Worm (Caenorhabditis elegans): ENCODE results near the gene K02D10.3.
A peak's percentile ranks its signal among the peaks of the same experiment; 100 is the strongest.

The K02D10.3 gene

DNA sequence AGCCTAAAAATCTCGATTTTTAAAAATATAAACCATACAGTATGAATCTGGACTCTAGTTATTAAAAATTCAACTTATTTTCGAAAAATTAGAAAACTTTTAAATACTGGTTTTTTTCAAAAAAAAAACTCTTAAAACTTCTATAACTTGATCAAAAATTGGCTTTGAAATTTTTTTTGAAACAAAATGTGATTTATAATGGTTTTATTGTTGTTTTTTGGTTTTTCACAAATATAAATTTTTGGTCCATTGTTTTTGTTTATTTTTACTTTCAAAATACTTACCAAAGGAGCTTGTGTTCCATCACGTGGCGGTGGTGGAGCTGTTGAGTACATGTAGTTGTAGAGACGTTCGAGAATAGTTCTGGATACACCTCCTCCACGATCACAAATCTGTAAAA lies 33.5 kb downstream of the K02D10.3 start:
- TF ChIP-seq efl-1 (optimal IDR thresholded peaks at IDR 0.05) (no peak), efl-1 (GFP tag; optimal IDR thresholded peaks at IDR 0.05 in 1 of 2) (peak in 1 of 2 experiments; percentile 91), lin-35 (GFP tag; optimal IDR thresholded peaks at IDR 0.05) (no peak)

DNA sequence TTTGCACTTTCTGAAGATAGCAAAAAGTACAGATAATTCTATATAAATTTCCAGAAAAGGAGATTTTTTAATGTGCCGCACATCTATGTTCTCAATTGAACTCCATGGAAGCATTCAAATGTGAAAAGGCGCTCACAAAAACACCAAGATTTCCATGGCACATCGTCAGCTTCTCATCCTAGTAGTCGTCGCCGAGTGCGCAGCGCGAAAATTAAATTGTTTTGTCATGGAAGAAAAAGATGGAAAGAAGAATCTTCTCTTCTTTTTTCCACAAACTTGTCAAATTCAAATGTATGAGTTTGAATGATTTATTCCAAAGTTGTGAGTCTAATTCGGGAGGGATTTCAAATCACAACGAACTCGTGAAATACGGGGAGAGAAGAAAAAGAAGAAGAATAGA lies 34.4 kb downstream of the K02D10.3 start:
- no peak for TF ChIP-seq xbp-1 (tag; optimal IDR thresholded peaks at IDR 0.05)
- no peak for TF ChIP-seq aha-1 (tag; optimal IDR thresholded peaks at IDR 0.05)
- TF ChIP-seq fos-1 (tag; optimal IDR thresholded peaks at IDR 0.05): no peak
- no peak for TF ChIP-seq efl-1 (optimal IDR thresholded peaks at IDR 0.05)
- peak in 1 of 2 experiments; percentile 46 for TF ChIP-seq efl-1 (GFP tag; optimal IDR thresholded peaks at IDR 0.05 in 1 of 2)
- no peak for TF ChIP-seq skn-1 (tag; optimal IDR thresholded peaks at IDR 0.05)
- TF ChIP-seq lin-14 (GFP tag; optimal IDR thresholded peaks at IDR 0.05): peak; percentile 33
- no peak for TF ChIP-seq dpl-1 (GFP tag; optimal IDR thresholded peaks at IDR 0.05)
- TF ChIP-seq sox-4 (tag; optimal IDR thresholded peaks at IDR 0.05): no peak
- TF ChIP-seq mab-9 (GFP tag; IDR thresholded peaks at IDR 0.05): no peak
- TF ChIP-seq dsc-1 (tag; optimal IDR thresholded peaks at IDR 0.05): no peak
- no peak for TF ChIP-seq pag-3 (tag; optimal IDR thresholded peaks at IDR 0.05; ENCODE audit: borderline replicate concordance, insufficient read depth)
- no peak for TF ChIP-seq pqm-1 (tag; optimal IDR thresholded peaks at IDR 0.05)
- TF ChIP-seq isw-1 (GFP tag; IDR thresholded peaks at IDR 0.05): no peak
- TF ChIP-seq hpl-2 (GFP tag; optimal IDR thresholded peaks at IDR 0.05): no peak
- TF ChIP-seq fkh-8 (tag; optimal IDR thresholded peaks at IDR 0.05): no peak
- no peak for TF ChIP-seq ces-1 (GFP tag; optimal IDR thresholded peaks at IDR 0.05)

DNA sequence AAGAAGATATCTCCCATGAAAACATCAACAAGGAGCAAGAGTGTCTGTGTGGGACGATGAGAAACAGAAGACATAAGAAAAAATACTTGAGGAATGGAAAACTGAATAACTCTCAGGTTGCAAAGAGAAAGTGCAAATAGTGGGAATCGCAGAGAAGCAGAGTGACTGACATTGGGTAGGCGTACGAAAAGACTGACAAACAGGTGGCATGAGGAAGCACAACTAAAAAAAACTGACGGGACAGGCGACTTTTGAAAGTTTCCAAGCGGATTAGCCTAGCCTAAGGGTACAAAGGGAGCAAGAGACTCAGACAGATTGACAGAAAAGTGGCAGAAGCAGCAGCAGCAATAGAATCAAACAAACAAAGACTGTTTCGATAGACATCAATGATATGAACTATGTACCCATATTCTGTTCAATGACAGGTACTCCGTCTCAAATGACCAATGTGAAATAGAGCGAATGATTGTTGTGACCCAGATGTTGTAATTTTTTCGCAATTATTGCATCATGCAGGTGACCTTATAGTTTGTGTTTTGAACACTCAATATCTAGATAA lies 37.3 kb downstream of the K02D10.3 start:
- TF ChIP-seq nhr-71 (tag; optimal IDR thresholded peaks at IDR 0.05) (peak; percentile 76), snu-23 (GFP tag; optimal IDR thresholded peaks at IDR 0.05) (peak; percentile 34), blmp-1 (tag; optimal IDR thresholded peaks at IDR 0.05) (no peak), fkh-10 (GFP tag; optimal IDR thresholded peaks at IDR 0.05) (no peak), aly-2 (tag; optimal IDR thresholded peaks at IDR 0.05) (no peak), elt-3 (tag; optimal IDR thresholded peaks at IDR 0.05) (peak in 1 of 6 experiments; percentile 3), tbx-2 (tag; optimal IDR thresholded peaks at IDR 0.05) (peak; percentile 48), mdl-1 (tag; optimal IDR thresholded peaks at IDR 0.05) (peak in 1 of 2 experiments; percentile 29), nhr-20 (tag; optimal IDR thresholded peaks at IDR 0.05) (peak; percentile 35), efl-1 (optimal IDR thresholded peaks at IDR 0.05) (peak; percentile 14 to 29), efl-1 (GFP tag; optimal IDR thresholded peaks at IDR 0.05 in 1 of 2) (no peak), ceh-8 (GFP tag; optimal IDR thresholded peaks at IDR 0.05) (no peak), sox-4 (tag; optimal IDR thresholded peaks at IDR 0.05) (no peak), ceh-82 (tag; optimal IDR thresholded peaks at IDR 0.05) (peak in 2 of 3 experiments; percentile 15 to 33), ztf-11 (tag; optimal IDR thresholded peaks at IDR 0.05) (no peak), nhr-19 (GFP tag; conservative IDR thresholded peaks at IDR 0.05) (peak; percentile 21; the same call in 1 of the 2 replicates), lsy-2 (tag; optimal IDR thresholded peaks at IDR 0.05) (peak; percentile 8 to 32), nhr-85 (tag) (peak; percentile 58), swsn-7 (tag; optimal IDR thresholded peaks at IDR 0.05) (peak; percentile 22), rnt-1 (tag; optimal IDR thresholded peaks at IDR 0.05) (peak; percentile 72), unc-86 (tag; optimal IDR thresholded peaks at IDR 0.05) (peak; percentile 0), nhr-47 (tag; optimal IDR thresholded peaks at IDR 0.05) (peak; percentile 43), lin-35 (GFP tag; optimal IDR thresholded peaks at IDR 0.05) (peak; percentile 8 to 18), lin-39 (tag; optimal IDR thresholded peaks at IDR 0.05) (peak; percentile 60), mab-9 (GFP tag; IDR thresholded peaks at IDR 0.05) (no peak), lin-14 (GFP tag; optimal IDR thresholded peaks at IDR 0.05) (peak; percentile 87)
